Fruit fly (Drosophila melanogaster) S2 (cell line): Measurements from ENCODE around the gene CG42238.

Experiments used
- CG8478 ChIP-seq: fragments of >200 bp; optimal IDR thresholded peaks from 2 replicates; lab custom pipeline; 2018
- CTCF ChIP-seq, 2 experiments: fragments of >200 bp; optimal IDR thresholded peaks; 2 replicates each; lab custom pipeline; 2018

DNA sequence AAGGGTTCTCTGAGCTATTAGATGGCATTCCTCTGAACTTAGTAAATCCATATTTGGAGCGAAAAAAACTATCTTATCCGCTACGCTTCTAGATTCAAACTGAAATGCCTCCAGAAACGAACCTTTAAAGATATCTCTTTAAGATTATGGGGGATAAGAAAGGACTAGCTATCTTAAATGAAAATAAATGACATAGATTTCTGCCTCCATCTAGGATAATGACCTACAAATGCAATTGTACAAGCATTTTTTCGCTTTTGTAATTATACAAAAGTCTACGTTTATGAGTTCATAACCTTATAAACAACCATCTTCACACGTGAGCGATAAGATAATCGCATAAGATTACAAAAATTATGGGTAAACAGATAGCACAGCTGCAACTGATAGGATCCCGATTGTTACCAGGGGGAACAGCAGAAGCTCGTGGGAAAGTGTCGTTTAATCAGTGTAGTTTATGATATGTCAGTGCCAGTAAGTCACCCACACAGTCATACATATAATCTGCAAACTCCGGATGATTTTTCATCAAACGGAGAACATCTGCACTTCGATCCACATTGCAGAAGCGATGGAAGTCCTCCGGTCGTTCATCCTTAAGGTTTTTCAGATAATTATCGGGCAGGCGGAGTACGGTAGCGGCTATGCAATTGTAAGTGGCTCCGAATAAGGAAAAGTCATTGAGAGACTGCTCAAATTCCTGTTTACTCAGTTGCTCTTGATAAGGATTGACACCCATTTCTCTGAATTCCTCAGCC is 30.7 kb upstream of the CG42238 start, which contains the start of gene CG33511:
- TF ChIP-seq CTCF (optimal IDR thresholded peaks at IDR 0.05; lab: Kevin White, UChicago) (no peak), CG8478 (no peak)
